Fruit fly (Drosophila melanogaster) whole organism, embryonic: ENCODE measurements around the gene yrt.

Source experiments
- ATbp ChIP-seq: fragments of 200-800 bp; sonication (Bioruptor generic); optimal IDR thresholded peaks from 2 replicates; lab custom pipeline; 2017; ENCODE audit warnings: missing biosample characterization, mild to moderate bottlenecking, missing genetic modification characterization, missing genetic modification reagents
- Atf3 ChIP-seq: fragments of 200-800 bp; sonication (Bioruptor generic); optimal IDR thresholded peaks from 3 replicates; lab custom pipeline; 2016; ENCODE audit warnings: missing biosample characterization, missing genetic modification characterization
- C15 ChIP-seq: fragments of 200-800 bp; sonication (Bioruptor generic); IDR thresholded peaks from 3 replicates; pipeline ENCODE4 v1.3.6; 2022; ENCODE audit warnings: missing biosample characterization, missing genetic modification characterization
- CG10147 ChIP-seq: fragments of 200-800 bp; sonication (Bioruptor generic); optimal IDR thresholded peaks from 2 replicates; lab custom pipeline; 2019; ENCODE audit warnings: missing biosample characterization, mild to moderate bottlenecking, missing genetic modification characterization, moderate library complexity
- CG10274 ChIP-seq: fragments of 200-800 bp; sonication (Bioruptor generic); optimal IDR thresholded peaks from 3 replicates; lab custom pipeline; 2017; ENCODE audit warnings: missing biosample characterization, mild to moderate bottlenecking, missing genetic modification characterization
- CG10979 ChIP-seq: fragments of 200-800 bp; sonication (Bioruptor generic); optimal IDR thresholded peaks from 2 replicates; lab custom pipeline; 2018; ENCODE audit warnings: missing biosample characterization, mild to moderate bottlenecking, missing genetic modification characterization, moderate library complexity
- CG11560 ChIP-seq: fragments of 200-800 bp; sonication (Bioruptor generic); IDR thresholded peaks from 3 replicates; pipeline ENCODE4 v1.3.6; 2022; ENCODE audit warnings: missing biosample characterization, missing genetic modification characterization
- CG12071 ChIP-seq: fragments of 200-800 bp; sonication (Bioruptor generic); optimal IDR thresholded peaks from 3 replicates; lab custom pipeline; 2018; ENCODE audit warnings: missing biosample characterization, mild to moderate bottlenecking, missing genetic modification characterization
- CG12155 ChIP-seq: fragments of 200-800 bp; sonication (Bioruptor generic); optimal IDR thresholded peaks from 3 replicates; lab custom pipeline; 2016; ENCODE audit warnings: missing biosample characterization, missing genetic modification characterization
- CG1233 ChIP-seq: fragments of 200-800 bp; sonication (Bioruptor generic); optimal IDR thresholded peaks from 4 replicates; lab custom pipeline; 2018; ENCODE audit warnings: missing biosample characterization, mild to moderate bottlenecking, missing genetic modification characterization
- CG12744 ChIP-seq: fragments of 200-800 bp; sonication (Bioruptor generic); optimal IDR thresholded peaks from 2 replicates; lab custom pipeline; 2016; ENCODE audit warnings: missing biosample characterization, missing genetic modification characterization
- CG12942 ChIP-seq: fragments of 200-800 bp; sonication (Bioruptor generic); optimal IDR thresholded peaks from 3 replicates; lab custom pipeline; 2016; ENCODE audit warnings: missing biosample characterization, missing genetic modification characterization
- CG17361 ChIP-seq: fragments of 200-800 bp; sonication (Bioruptor generic); IDR thresholded peaks from 3 replicates; pipeline ENCODE4 v1.3.6; 2022; ENCODE audit warnings: missing biosample characterization, missing genetic modification characterization
- CG2889 ChIP-seq: fragments of 200-800 bp; sonication (Bioruptor generic); IDR thresholded peaks from 3 replicates; pipeline ENCODE4 v1.3.6; 2022; ENCODE audit warnings: missing biosample characterization, missing genetic modification characterization
- CG7372 ChIP-seq: fragments of 200-800 bp; sonication (Bioruptor generic); IDR thresholded peaks from 2 replicates; pipeline ENCODE4 v1.3.6; 2022; ENCODE audit warnings: missing biosample characterization, missing genetic modification characterization
- CG7839 ChIP-seq: fragments of 200-800 bp; sonication (Bioruptor generic); optimal IDR thresholded peaks from 3 replicates; lab custom pipeline; 2018; ENCODE audit warnings: missing biosample characterization, mild to moderate bottlenecking, missing genetic modification characterization, moderate library complexity
- CG7963 ChIP-seq: fragments of 200-800 bp; sonication (Bioruptor generic); IDR thresholded peaks from 3 replicates; pipeline ENCODE4 v1.3.6; 2022; ENCODE audit warnings: missing biosample characterization, missing genetic modification characterization; ENCODE audit not compliant: partially characterized antibody
- Deaf1 ChIP-seq: fragments of 200-800 bp; optimal IDR thresholded peaks from 3 replicates; lab custom pipeline; 2019; ENCODE audit warnings: missing biosample characterization, mild to moderate bottlenecking, missing genetic modification characterization, moderate library complexity
- Drgx ChIP-seq: fragments of 200-800 bp; sonication (Bioruptor generic); IDR thresholded peaks from 2 replicates; pipeline ENCODE4 v1.3.6; 2022; ENCODE audit warnings: missing biosample characterization, missing genetic modification characterization
- ERR ChIP-seq: fragments of 200-800 bp; sonication (Bioruptor generic); optimal IDR thresholded peaks from 2 replicates; lab custom pipeline; 2016; ENCODE audit warnings: missing biosample characterization, missing genetic modification characterization
- Fer1 ChIP-seq: fragments of 200-800 bp; sonication (Bioruptor generic); optimal IDR thresholded peaks from 2 replicates; lab custom pipeline; 2017; ENCODE audit warnings: missing biosample characterization, mild to moderate bottlenecking, missing genetic modification characterization
- H15 ChIP-seq: fragments of 200-800 bp; sonication (Bioruptor generic); IDR thresholded peaks from 3 replicates; pipeline ENCODE4 v1.3.6; 2022; ENCODE audit warnings: missing biosample characterization, missing genetic modification characterization
- Hr3 ChIP-seq: fragments of 200-800 bp; sonication (Bioruptor generic); optimal IDR thresholded peaks from 3 replicates; lab custom pipeline; 2016; ENCODE audit warnings: missing biosample characterization, missing genetic modification characterization
- Hr39 ChIP-seq: fragments of >200 bp; optimal IDR thresholded peaks from 2 replicates; lab custom pipeline; 2017
- Lim3 ChIP-seq: fragments of 200-800 bp; sonication (Bioruptor generic); IDR thresholded peaks from 2 replicates; pipeline ENCODE4 v1.3.6; 2022; ENCODE audit warnings: missing biosample characterization, missing genetic modification characterization
- NFAT ChIP-seq: fragments of 200-800 bp; sonication (Bioruptor generic); IDR thresholded peaks from 2 replicates; pipeline ENCODE4 v1.3.6; 2022; ENCODE audit warnings: missing biosample characterization, missing genetic modification characterization
- NK7.1 ChIP-seq: fragments of 200-800 bp; sonication (Bioruptor generic); optimal IDR thresholded peaks from 3 replicates; lab custom pipeline; 2016; ENCODE audit warnings: missing biosample characterization, missing genetic modification characterization
- Nf-YC ChIP-seq: fragments of 200-800 bp; optimal IDR thresholded peaks from 3 replicates; lab custom pipeline; 2019; ENCODE audit warnings: missing biosample characterization, mild to moderate bottlenecking, missing genetic modification characterization, moderate library complexity
- Sin3A ChIP-seq: fragments of >200 bp; optimal IDR thresholded peaks from 2 replicates; lab custom pipeline; 2018
- Sox102F ChIP-seq: fragments of 200-800 bp; sonication (Bioruptor generic); optimal IDR thresholded peaks from 2 replicates; lab custom pipeline; 2018; ENCODE audit warnings: missing biosample characterization, mild to moderate bottlenecking, missing genetic modification characterization, moderate library complexity
- Trl ChIP-seq, 3 experiments: fragments of >200 bp in 2 of 3; fragments of 200-800 bp in 1 of 3; sonication (Bioruptor generic) in 1 of 3; optimal IDR thresholded peaks; 2 replicates in 1 of 3; 3 replicates in 2 of 3; lab custom pipeline; 2016 to 2017; ENCODE audit warnings: missing biosample characterization in 1 of 3, missing genetic modification characterization in 1 of 3
- Usf ChIP-seq: fragments of 200-800 bp; sonication (Bioruptor generic); optimal IDR thresholded peaks from 2 replicates; lab custom pipeline; 2017; ENCODE audit warnings: missing genotype, missing biosample characterization, missing genetic modification characterization
- Vsx1 ChIP-seq: fragments of 200-800 bp; sonication (Bioruptor generic); optimal IDR thresholded peaks from 2 replicates; lab custom pipeline; 2017; ENCODE audit warnings: missing biosample characterization, mild to moderate bottlenecking, missing genetic modification characterization, missing genetic modification reagents
- Xbp1 ChIP-seq: fragments of 200-800 bp; sonication (Bioruptor generic); optimal IDR thresholded peaks from 3 replicates; lab custom pipeline; 2016; ENCODE audit warnings: missing biosample characterization, mild to moderate bottlenecking, missing genetic modification characterization
- ap ChIP-seq: fragments of 200-800 bp; sonication (Bioruptor generic); IDR thresholded peaks from 2 replicates; pipeline ENCODE4 v1.3.6; 2022; ENCODE audit warnings: missing biosample characterization, missing genetic modification characterization
- cato ChIP-seq: fragments of 200-800 bp; sonication (Bioruptor generic); optimal IDR thresholded peaks from 2 replicates; lab custom pipeline; 2016; ENCODE audit warnings: missing biosample characterization, missing genetic modification characterization, borderline replicate concordance
- corto ChIP-seq: fragments of 200-800 bp; sonication (Bioruptor generic); optimal IDR thresholded peaks from 2 replicates; lab custom pipeline; 2016; ENCODE audit warnings: missing biosample characterization, mild to moderate bottlenecking, missing genetic modification characterization, moderate library complexity
- dmrt11E ChIP-seq: fragments of 200-800 bp; sonication (Bioruptor generic); optimal IDR thresholded peaks from 3 replicates; lab custom pipeline; 2018; ENCODE audit warnings: missing biosample characterization, mild to moderate bottlenecking, missing genetic modification characterization, moderate library complexity
- dmrt99B ChIP-seq: fragments of 200-800 bp; sonication (Bioruptor generic); optimal IDR thresholded peaks from 2 replicates; lab custom pipeline; 2018; ENCODE audit warnings: missing biosample characterization, mild to moderate bottlenecking, missing genetic modification characterization, moderate library complexity
- dysf ChIP-seq: fragments of 200-800 bp; sonication (Bioruptor generic); IDR thresholded peaks from 3 replicates; pipeline ENCODE4 v1.3.6; 2022; ENCODE audit warnings: missing biosample characterization, missing genetic modification characterization
- esg ChIP-seq: fragments of 200-800 bp; sonication (Bioruptor generic); conservative IDR thresholded peaks from 2 replicates; pipeline ENCODE4 v1.3.6; 2022; ENCODE audit warnings: missing biosample characterization, missing genetic modification characterization
- ftz-f1 ChIP-seq: fragments of 200-800 bp; sonication (Bioruptor generic); optimal IDR thresholded peaks from 2 replicates; lab custom pipeline; 2016; ENCODE audit warnings: missing biosample characterization, missing genetic modification characterization
- gfzf ChIP-seq: fragments of 200-800 bp; sonication (Bioruptor generic); optimal IDR thresholded peaks from 2 replicates; lab custom pipeline; 2016; ENCODE audit warnings: missing biosample characterization, mild to moderate bottlenecking, missing genetic modification characterization, moderate library complexity
- grau ChIP-seq: fragments of 200-800 bp; optimal IDR thresholded peaks from 3 replicates; lab custom pipeline; 2019; ENCODE audit warnings: missing biosample characterization, mild to moderate bottlenecking, missing genetic modification characterization, moderate library complexity
- maf-S ChIP-seq: fragments of 200-800 bp; sonication (Bioruptor generic); optimal IDR thresholded peaks from 2 replicates; lab custom pipeline; 2016; ENCODE audit warnings: missing biosample characterization, missing genetic modification characterization
- onecut ChIP-seq: fragments of 200-800 bp; sonication (Bioruptor generic); IDR thresholded peaks from 2 replicates; pipeline ENCODE4 v1.3.6; 2022; ENCODE audit warnings: missing biosample characterization, missing genetic modification characterization
- row ChIP-seq: fragments of 200-800 bp; sonication (Bioruptor generic); IDR thresholded peaks from 3 replicates; pipeline ENCODE4 v1.3.6; 2022; ENCODE audit warnings: missing biosample characterization, missing genetic modification characterization
- trem ChIP-seq: fragments of 200-800 bp; optimal IDR thresholded peaks from 3 replicates; lab custom pipeline; 2019; ENCODE audit warnings: missing biosample characterization, mild to moderate bottlenecking, missing genetic modification characterization, moderate library complexity
- twi ChIP-seq: fragments of 200-800 bp; optimal IDR thresholded peaks from 2 replicates; lab custom pipeline; 2019; ENCODE audit warnings: missing biosample characterization, mild to moderate bottlenecking, missing genetic modification characterization, moderate library complexity
- vnd ChIP-seq: fragments of 200-800 bp; sonication (Bioruptor generic); IDR thresholded peaks from 3 replicates; pipeline ENCODE4 v1.3.6; 2022; ENCODE audit warnings: missing biosample characterization, missing genetic modification characterization; ENCODE audit not compliant: partially characterized antibody
- z ChIP-seq: fragments of 200-800 bp; sonication (Bioruptor generic); IDR thresholded peaks from 3 replicates; pipeline ENCODE4 v1.3.6; 2022; ENCODE audit warnings: missing biosample characterization, missing genetic modification characterization

The yrt gene

DNA sequence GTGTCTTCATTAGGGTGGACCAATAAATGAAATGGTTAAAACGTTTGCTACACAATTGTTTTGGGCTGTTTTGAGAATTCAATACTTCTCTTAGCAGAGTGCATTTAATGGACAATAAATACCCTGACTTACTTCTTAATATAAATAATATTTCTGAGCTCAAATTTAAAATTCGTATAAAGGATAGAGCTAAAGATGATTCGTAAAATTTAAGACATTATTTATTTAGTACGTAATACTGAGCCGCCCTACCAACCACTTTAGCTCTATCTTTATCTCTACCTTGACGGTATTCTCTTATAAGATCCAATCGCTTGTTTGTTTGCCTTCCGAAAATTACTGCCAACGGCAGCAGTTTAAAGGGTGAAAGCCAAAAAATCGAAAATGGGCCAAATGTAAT, 1.2 kb downstream of the yrt start (continued):
- TF ChIP-seq gfzf (GFP tag; lab: Kevin White, UChicago) (no peak), C15 (no peak), Trl (optimal IDR thresholded peaks at IDR 0.05; lab: Kevin White, UChicago) (no peak), Trl (GFP tag; optimal IDR thresholded peaks at IDR 0.05; lab: Kevin White, UChicago) (peak; percentile 15), CG2889 (GFP tag; lab: Robert Waterston, UW) (peak; percentile 77; the same call in 2 of the 3 replicates), onecut (GFP tag; lab: Robert Waterston, UW) (peak; percentile 47), Deaf1 (tag; lab: Kevin White, UChicago) (peak; percentile 39), grau (peak; percentile 91), twi (peak; percentile 75), Xbp1 (GFP tag; lab: Kevin White, UChicago) (peak; percentile 77), CG12942 (GFP tag; lab: Kevin White, UChicago) (peak; percentile 70), Fer1 (GFP tag; lab: Kevin White, UChicago) (peak; percentile 75), dmrt11E (tag; lab: Kevin White, UChicago) (peak; percentile 87), Hr3 (peak; percentile 66), Hr39 (no peak), H15 (peak; percentile 62; the same call in 1 of the 3 replicates), Lim3 (GFP tag; lab: Robert Waterston, UW) (peak; percentile 29; the same call in 1 of the 2 replicates), CG17361 (peak; percentile 81), CG12155 (peak; percentile 65), Nf-YC (tag; lab: Kevin White, UChicago) (peak; percentile 70), NFAT (0 out of 2 replicates have a peak, but pooled peaks have one; percentile 12), corto (GFP tag; lab: Kevin White, UChicago) (no peak), CG12071 (GFP tag; lab: Kevin White, UChicago) (peak; percentile 62), CG1233 (GFP tag; lab: Kevin White, UChicago) (peak; percentile 55), dmrt99B (tag; lab: Kevin White, UChicago) (peak; percentile 73), CG10274 (GFP tag; lab: Kevin White, UChicago) (peak; percentile 38), CG10979 (peak; percentile 81), CG10147 (GFP tag; lab: Kevin White, UChicago) (peak; percentile 70), ERR (no peak), vnd (no peak), maf-S (GFP tag; lab: Kevin White, UChicago) (peak; percentile 43), ATbp (peak; percentile 71), Atf3 (GFP tag; lab: Kevin White, UChicago) (no peak), CG12744 (peak; percentile 36), Usf (GFP tag; lab: Kevin White, UChicago) (peak; percentile 45), CG7839 (tag; lab: Kevin White, UChicago) (peak; percentile 71), ftz-f1 (GFP tag; lab: Kevin White, UChicago) (no peak), row (GFP tag; lab: Robert Waterston, UW) (peak; percentile 87), dysf (peak; percentile 86), Sox102F (GFP tag; lab: Kevin White, UChicago) (peak; percentile 93), CG11560 (tag; lab: Robert Waterston, UW) (no peak), cato (GFP tag; lab: Kevin White, UChicago) (peak; percentile 63), Drgx (GFP tag; lab: Robert Waterston, UW) (peak; percentile 82), esg (GFP tag; lab: Robert Waterston, UW) (peak; percentile 79), Sin3A (no peak), z (no peak), CG7963 (GFP tag; lab: Robert Waterston, UW) (no peak), trem (peak; percentile 74), CG7372 (GFP tag; lab: Robert Waterston, UW) (0 out of 2 replicates have a peak, but pooled peaks have one; percentile 20), ap (GFP tag; lab: Robert Waterston, UW) (peak; percentile 63), Vsx1 (peak; percentile 75), NK7.1 (GFP tag; lab: Kevin White, UChicago) (no peak)
